Fruit fly (Drosophila melanogaster): ENCODE results near the gene CG34174.
A peak's percentile ranks its signal among the peaks of the same experiment; 100 is the strongest.

CG34174 gene

DNA sequence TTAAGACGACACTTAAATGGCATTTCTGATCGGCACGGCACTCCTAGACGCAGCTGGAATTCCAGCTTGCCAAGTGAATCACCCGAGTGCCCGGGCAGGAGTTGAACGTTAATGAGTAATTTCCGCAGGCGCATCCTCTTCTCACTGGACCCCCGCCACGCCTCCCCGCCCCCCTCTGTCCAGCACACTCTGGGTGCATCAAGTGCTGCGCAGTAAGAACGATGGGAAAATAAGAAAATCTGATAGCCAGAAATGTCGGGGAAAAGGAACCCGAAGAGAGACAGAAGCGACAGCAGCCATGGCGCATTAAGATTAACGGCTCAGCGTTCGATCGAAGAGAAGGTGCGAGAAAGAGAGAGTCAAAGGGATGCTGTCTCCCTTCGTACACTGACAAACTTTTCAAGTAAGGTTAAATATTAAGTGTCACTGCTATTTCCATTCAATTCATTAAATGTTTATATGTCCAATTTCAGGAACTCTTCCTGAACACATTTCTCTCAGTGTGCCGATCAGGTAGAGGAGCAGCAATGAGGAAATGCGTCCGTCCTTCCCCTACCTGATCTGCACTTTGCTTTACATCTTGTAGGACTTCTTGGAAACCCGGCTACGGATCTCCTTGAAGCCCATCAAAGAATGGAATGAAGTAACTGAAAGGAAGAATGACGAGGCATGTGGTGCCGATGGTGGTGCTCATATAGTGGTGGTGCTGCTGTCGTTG lies 49.4 kb upstream of the CG34174 start (continued):
- TF ChIP-seq caup (GFP tag; optimal IDR thresholded peaks at IDR 0.05; ENCODE audit: severe bottlenecking) (no peak), aop (GFP tag; IDR thresholded peaks at IDR 0.05) (peak; percentile 89), CG30431 (GFP tag; optimal IDR thresholded peaks at IDR 0.05) (peak; percentile 66), chm (GFP tag; IDR thresholded peaks at IDR 0.05) (peak; percentile 79; the same call in 1 of the 2 replicates), dm (GFP tag; optimal IDR thresholded peaks at IDR 0.05) (peak; percentile 71), Spps (tag; optimal IDR thresholded peaks at IDR 0.05) (peak; percentile 75), twi (tag; optimal IDR thresholded peaks at IDR 0.05) (peak; percentile 89), crc (GFP tag; optimal IDR thresholded peaks at IDR 0.05) (peak; percentile 34), CG12744 (GFP tag; optimal IDR thresholded peaks at IDR 0.05) (peak; percentile 55), pita (GFP tag; optimal IDR thresholded peaks at IDR 0.05) (no peak), en (GFP tag; optimal IDR thresholded peaks at IDR 0.05) (peak; percentile 35), CG4730 (GFP tag; IDR thresholded peaks at IDR 0.05) (peak; percentile 61), CG14710 (tag; optimal IDR thresholded peaks at IDR 0.05) (peak; percentile 83), sug (tag; optimal IDR thresholded peaks at IDR 0.05) (no peak), CG31224 (GFP tag; IDR thresholded peaks at IDR 0.05) (0 out of 2 replicates have a peak, but pooled peaks have one; percentile 19), Ets65A (GFP tag) (peak; percentile 76), otp (GFP tag; IDR thresholded peaks at IDR 0.05) (peak; percentile 81; the same call in 2 of the 3 replicates), ems (GFP tag; optimal IDR thresholded peaks at IDR 0.05) (no peak), CG10267 (tag; optimal IDR thresholded peaks at IDR 0.05) (peak; percentile 80), bab2 (GFP tag; optimal IDR thresholded peaks at IDR 0.05) (peak; percentile 71), CG14014 (GFP tag; IDR thresholded peaks at IDR 0.05) (0 out of 2 replicates have a peak, but pooled peaks have one; percentile 9), CG12236 (GFP tag; optimal IDR thresholded peaks at IDR 0.05) (peak; percentile 54), nom (GFP tag; optimal IDR thresholded peaks at IDR 0.05) (peak; percentile 95), Vsx1 (GFP tag; optimal IDR thresholded peaks at IDR 0.05) (peak; percentile 38), CG13894 (tag; optimal IDR thresholded peaks at IDR 0.05) (no peak), gsb-n (tag; optimal IDR thresholded peaks at IDR 0.05) (peak; percentile 70), Dfd (GFP tag; optimal IDR thresholded peaks at IDR 0.05) (no peak), CG13775 (GFP tag; optimal IDR thresholded peaks at IDR 0.05) (peak; percentile 71), prd (optimal IDR thresholded peaks at IDR 0.05) (no peak), prd (GFP tag; IDR thresholded peaks at IDR 0.05) (peak; percentile 96), gem (tag; optimal IDR thresholded peaks at IDR 0.05) (peak; percentile 74), CG11696 (GFP tag; IDR thresholded peaks at IDR 0.05) (no peak), HHEX (GFP tag; optimal IDR thresholded peaks at IDR 0.05) (peak; percentile 33), D19A (tag; optimal IDR thresholded peaks at IDR 0.05) (peak; percentile 73), p53 (GFP tag; optimal IDR thresholded peaks at IDR 0.05) (peak; percentile 51), CG9437 (GFP tag; optimal IDR thresholded peaks at IDR 0.05) (peak; percentile 9), CG17186 (GFP tag; optimal IDR thresholded peaks at IDR 0.05) (peak; percentile 19), Myb (GFP tag; optimal IDR thresholded peaks at IDR 0.05) (peak; percentile 38), chn (GFP tag; optimal IDR thresholded peaks at IDR 0.05) (peak; percentile 68), CG12155 (GFP tag; optimal IDR thresholded peaks at IDR 0.05) (peak; percentile 66), dmrt99B (tag; optimal IDR thresholded peaks at IDR 0.05) (no peak), CG16863 (GFP tag; optimal IDR thresholded peaks at IDR 0.05) (peak; percentile 75), CG6175 (GFP tag; IDR thresholded peaks at IDR 0.05) (no peak), ken (GFP tag; IDR thresholded peaks at IDR 0.05) (peak; percentile 68; the same call in 2 of the 3 replicates), Camta (GFP tag; optimal IDR thresholded peaks at IDR 0.05) (peak; percentile 39), CG1602 (GFP tag; optimal IDR thresholded peaks at IDR 0.05) (peak; percentile 61), Antp (GFP tag; optimal IDR thresholded peaks at IDR 0.05) (peak; percentile 76), CG2712 (tag; optimal IDR thresholded peaks at IDR 0.05) (peak; percentile 91), psq (GFP tag; optimal IDR thresholded peaks at IDR 0.05) (peak; percentile 70), kni (GFP tag; optimal IDR thresholded peaks at IDR 0.05) (peak; percentile 94)

Data from whole organism, embryonic.